Fruit fly (Drosophila melanogaster) whole organism, prepupa: ENCODE data around the gene CG7368.

ENCODE experiments used
- CG32006 ChIP-seq: fragments of 200-800 bp; sonication (Bioruptor generic); optimal IDR thresholded peaks from 3 replicates; lab custom pipeline; 2017; ENCODE audit warnings: missing biosample characterization, mild to moderate bottlenecking, missing genetic modification characterization
- CG34406 ChIP-seq: fragments of 200-800 bp; sonication (Bioruptor generic); optimal IDR thresholded peaks from 3 replicates; lab custom pipeline; 2016; ENCODE audit warnings: missing biosample characterization, missing genetic modification characterization
- CG8632 ChIP-seq: fragments of 200-800 bp; sonication (Bioruptor generic); optimal IDR thresholded peaks from 3 replicates; lab custom pipeline; 2016; ENCODE audit warnings: missing biosample characterization, missing genetic modification characterization
- svp ChIP-seq: fragments of 200-800 bp; sonication (Bioruptor generic); peaks from one replicate; lab custom pipeline; 2016; ENCODE audit warnings: missing biosample characterization, missing genetic modification characterization

DNA sequence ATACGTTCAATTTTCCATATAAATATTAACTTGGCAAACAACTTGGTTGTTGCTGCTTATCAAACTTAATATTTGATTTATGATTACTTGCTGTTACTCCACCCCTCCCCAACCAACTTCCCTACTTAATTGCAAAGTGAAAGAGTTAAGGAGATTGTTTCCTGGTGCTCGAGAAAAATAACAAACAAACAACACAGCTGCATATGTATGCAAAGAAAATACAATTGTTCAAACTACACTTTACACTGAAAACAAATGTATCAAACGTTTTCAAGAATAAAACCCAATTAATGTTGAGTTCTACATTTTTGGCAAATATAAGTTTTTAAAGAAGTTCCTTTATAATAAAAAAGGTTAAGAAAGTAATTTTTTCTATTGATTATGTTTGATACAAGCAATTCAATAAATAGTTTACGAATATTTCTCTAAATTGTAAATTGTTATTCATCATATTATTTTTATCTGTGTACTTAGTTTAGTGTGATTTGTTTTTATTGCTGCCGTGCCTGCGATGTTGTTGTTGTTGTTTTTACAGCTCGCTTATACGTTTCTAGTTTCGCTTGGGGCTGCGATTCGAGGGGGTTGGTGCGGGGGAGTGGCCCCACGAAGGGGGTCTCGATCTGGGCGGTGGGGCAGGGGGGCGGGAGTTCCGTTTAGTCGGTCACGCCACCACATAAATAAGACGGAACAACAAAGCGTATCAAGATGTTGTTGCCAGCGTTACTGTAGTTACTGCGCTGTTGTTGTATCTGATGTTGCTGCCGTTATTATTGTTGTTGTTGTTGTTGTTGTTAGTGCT is 41.1 kb upstream of the CG7368 start:
- TF ChIP-seq CG8632 (GFP tag; lab: Kevin White, UChicago) = peak; percentile 51
- TF ChIP-seq svp (GFP tag; lab: Kevin White, UChicago) = no peak
- TF ChIP-seq CG34406 (GFP tag; lab: Kevin White, UChicago) = peak; percentile 43
- peak; percentile 81 for TF ChIP-seq CG32006 (GFP tag; lab: Kevin White, UChicago)
